Worm (Caenorhabditis elegans) whole organism, L2 larva: Measurements from ENCODE around the gene Y105C5B.15.

Experiments used
- ZK546.5 ChIP-seq: sonication (generic microtip); optimal IDR thresholded peaks from 2 replicates; lab custom pipeline; 2017; ENCODE audit warnings: missing biosample characterization, missing genetic modification characterization
- ceh-82 ChIP-seq: fragments of 150-350 bp; optimal IDR thresholded peaks from 2 replicates; lab custom pipeline; 2014; ENCODE audit warnings: missing biosample characterization, missing genetic modification characterization
- fos-1 ChIP-seq: fragments of 150-350 bp; optimal IDR thresholded peaks from 2 replicates; lab custom pipeline; 2014; ENCODE audit warnings: missing biosample characterization, missing genetic modification characterization
- lin-13 ChIP-seq: fragments of 150-350 bp; optimal IDR thresholded peaks from 2 replicates; lab custom pipeline; 2014; ENCODE audit warnings: missing biosample characterization, missing genetic modification reagents, missing genetic modification characterization
- lin-39 ChIP-seq: fragments of 150-350 bp; optimal IDR thresholded peaks from 2 replicates; lab custom pipeline; 2014; ENCODE audit warnings: missing biosample characterization, missing genetic modification reagents, missing genetic modification characterization
- nhr-237 ChIP-seq: fragments of 150-350 bp; optimal IDR thresholded peaks from 2 replicates; lab custom pipeline; 2014; ENCODE audit warnings: missing biosample characterization, missing genetic modification characterization
- snpc-4 ChIP-seq: fragments of 150-350 bp; optimal IDR thresholded peaks from 2 replicates; lab custom pipeline; 2014; ENCODE audit warnings: missing biosample characterization, missing genetic modification characterization

ce11 chrIV:15955349-15955748 lies 3.6 kb downstream of the Y105C5B.15 start:
- no peak for TF ChIP-seq ceh-82 (tag; lab: Kevin White, UChicago)
- TF ChIP-seq ZK546.5 (tag; lab: Kevin White, UChicago): no peak
- TF ChIP-seq lin-39 (tag; lab: Kevin White, UChicago): no peak
- TF ChIP-seq snpc-4 (tag; lab: Kevin White, UChicago): no peak
- no peak for TF ChIP-seq fos-1 (tag; lab: Kevin White, UChicago)
- no peak for TF ChIP-seq lin-13 (GFP tag; lab: Kevin White, UChicago)
- TF ChIP-seq nhr-237 (tag; lab: Kevin White, UChicago): no peak
